Worm (Caenorhabditis elegans) whole organism, mixed stage, embryonic: ENCODE data around the gene tgt-1.

Experiments
- M03D4.4 ChIP-seq: sonication (generic microtip); optimal IDR thresholded peaks from 2 replicates; lab custom pipeline; 2017; ENCODE audit warnings: mild to moderate bottlenecking, missing genetic modification characterization, missing compliant biosample characterization
- bed-3 ChIP-seq: fragments of 200-800 bp; sonication (Bioruptor generic); optimal IDR thresholded peaks from 3 replicates; lab custom pipeline; 2018; ENCODE audit warnings: mild to moderate bottlenecking, missing genetic modification characterization, moderate library complexity, missing compliant biosample characterization
- blmp-1 ChIP-seq: fragments of 150-350 bp; optimal IDR thresholded peaks from 2 replicates; lab custom pipeline; 2014; ENCODE audit warnings: missing biosample characterization, missing genetic modification characterization
- ceh-43 ChIP-seq: fragments of 200-800 bp; sonication (Bioruptor generic); optimal IDR thresholded peaks from 2 replicates; lab custom pipeline; 2018; ENCODE audit warnings: mild to moderate bottlenecking, missing genetic modification characterization, moderate library complexity, missing compliant biosample characterization
- ceh-83 ChIP-seq: fragments of 200-800 bp; sonication (Bioruptor generic); optimal IDR thresholded peaks from 2 replicates; lab custom pipeline; 2018; ENCODE audit warnings: mild to moderate bottlenecking, missing genetic modification characterization, missing compliant biosample characterization
- ces-1 ChIP-seq: fragments of 150-350 bp; optimal IDR thresholded peaks from 2 replicates; lab custom pipeline; 2014; ENCODE audit warnings: missing biosample characterization, missing genetic modification reagents, missing genetic modification characterization
- cnd-1 ChIP-seq: fragments of 200-800 bp; sonication (Bioruptor generic); optimal IDR thresholded peaks from 2 replicates; lab custom pipeline; 2018; ENCODE audit warnings: mild to moderate bottlenecking, missing genetic modification characterization, missing compliant biosample characterization
- drap-1 ChIP-seq: fragments of 200-800 bp; sonication (Bioruptor generic); optimal IDR thresholded peaks from 3 replicates; lab custom pipeline; 2018; ENCODE audit warnings: mild to moderate bottlenecking, missing genetic modification characterization, missing compliant biosample characterization
- elt-1 ChIP-seq: sonication (generic microtip); optimal IDR thresholded peaks from 2 replicates; lab custom pipeline; 2017; ENCODE audit warnings: missing genetic modification characterization, mild to moderate bottlenecking, missing compliant biosample characterization, antibody characterized with exemption, moderate library complexity, borderline replicate concordance; ENCODE audit not compliant: insufficient read depth
- elt-3 ChIP-seq: fragments of 150-350 bp; optimal IDR thresholded peaks from 2 replicates; lab custom pipeline; 2014; ENCODE audit warnings: missing biosample characterization, missing genetic modification characterization
- flh-1 ChIP-seq: fragments of 200-800 bp; sonication (Bioruptor generic); optimal IDR thresholded peaks from 2 replicates; lab custom pipeline; 2018; ENCODE audit warnings: mild to moderate bottlenecking, missing genetic modification characterization, moderate library complexity, missing compliant biosample characterization
- ham-2 ChIP-seq: fragments of 200-800 bp; sonication (Bioruptor generic); optimal IDR thresholded peaks from 2 replicates; lab custom pipeline; 2018; ENCODE audit warnings: mild to moderate bottlenecking, missing genetic modification characterization, missing compliant biosample characterization
- hlh-1 ChIP-seq: fragments of 150-350 bp; optimal IDR thresholded peaks from 2 replicates; lab custom pipeline; 2014; ENCODE audit warnings: missing biosample characterization, missing genetic modification reagents, missing genetic modification characterization
- lin-13 ChIP-seq: fragments of 150-350 bp; optimal IDR thresholded peaks from 2 replicates; lab custom pipeline; 2014; ENCODE audit warnings: missing biosample characterization, missing genetic modification characterization
- lin-32 ChIP-seq: fragments of 200-800 bp; sonication (Bioruptor generic); optimal IDR thresholded peaks from 2 replicates; lab custom pipeline; 2018; ENCODE audit warnings: mild to moderate bottlenecking, missing genetic modification characterization, missing compliant biosample characterization
- lsy-2 ChIP-seq: fragments of 150-350 bp; optimal IDR thresholded peaks from 2 replicates; lab custom pipeline; 2014; ENCODE audit warnings: missing biosample characterization, missing genetic modification characterization
- mab-5 ChIP-seq: fragments of 150-350 bp; optimal IDR thresholded peaks from 2 replicates; lab custom pipeline; 2014; ENCODE audit warnings: missing biosample characterization, missing genetic modification characterization
- mep-1 ChIP-seq: fragments of 150-350 bp; optimal IDR thresholded peaks from 2 replicates; lab custom pipeline; 2017; ENCODE audit warnings: missing biosample characterization, missing genetic modification reagents, missing genetic modification characterization, inconsistent platforms
- mls-2 ChIP-seq: sonication (generic microtip); optimal IDR thresholded peaks from 2 replicates; lab custom pipeline; 2016; ENCODE audit warnings: mild to moderate bottlenecking, missing genetic modification characterization, moderate library complexity, missing compliant biosample characterization
- nhr-12 ChIP-seq: fragments of 150-350 bp; optimal IDR thresholded peaks from 2 replicates; lab custom pipeline; 2014; ENCODE audit warnings: missing biosample characterization, missing genetic modification characterization
- nhr-2 ChIP-seq: fragments of 150-350 bp; optimal IDR thresholded peaks from 2 replicates; lab custom pipeline; 2014; ENCODE audit warnings: missing biosample characterization, missing genetic modification characterization
- nhr-237 ChIP-seq: fragments of 150-350 bp; optimal IDR thresholded peaks from 2 replicates; lab custom pipeline; 2014; ENCODE audit warnings: missing biosample characterization, missing genetic modification characterization
- nhr-28 ChIP-seq: fragments of 150-350 bp; optimal IDR thresholded peaks from 2 replicates; lab custom pipeline; 2014; ENCODE audit warnings: missing biosample characterization, missing genetic modification characterization
- nhr-76 ChIP-seq: sonication (generic microtip); optimal IDR thresholded peaks from 2 replicates; lab custom pipeline; 2017; ENCODE audit warnings: missing biosample characterization, missing genetic modification characterization
- pha-4 ChIP-seq: fragments of 150-350 bp; optimal IDR thresholded peaks from 2 replicates; lab custom pipeline; 2018; ENCODE audit warnings: missing biosample characterization, missing genetic modification reagents, missing genetic modification characterization
- sem-2 ChIP-seq: fragments of 200-800 bp; sonication (Bioruptor generic); optimal IDR thresholded peaks from 2 replicates; lab custom pipeline; 2018; ENCODE audit warnings: mild to moderate bottlenecking, missing genetic modification characterization, missing compliant biosample characterization
- snpc-4 ChIP-seq: fragments of 150-350 bp; optimal IDR thresholded peaks from 2 replicates; lab custom pipeline; 2014; ENCODE audit warnings: missing biosample characterization, missing genetic modification characterization
- sptf-1 ChIP-seq: sonication (generic microtip); optimal IDR thresholded peaks from 2 replicates; lab custom pipeline; 2017; ENCODE audit warnings: mild to moderate bottlenecking, missing genetic modification characterization, moderate library complexity, missing compliant biosample characterization
- tbx-8 ChIP-seq: fragments of 200-800 bp; sonication (Bioruptor generic); optimal IDR thresholded peaks from 2 replicates; lab custom pipeline; 2018; ENCODE audit warnings: mild to moderate bottlenecking, missing genetic modification characterization, moderate library complexity, missing compliant biosample characterization
- unc-120 ChIP-seq: sonication (generic microtip); optimal IDR thresholded peaks from 2 replicates; lab custom pipeline; 2017; ENCODE audit warnings: missing genetic modification characterization, missing compliant biosample characterization; ENCODE audit not compliant: poor library complexity, severe bottlenecking
- unc-39 ChIP-seq: fragments of 150-350 bp; optimal IDR thresholded peaks from 2 replicates; lab custom pipeline; 2014; ENCODE audit warnings: missing biosample characterization, missing genetic modification characterization
- unc-62 ChIP-seq: fragments of 150-350 bp; optimal IDR thresholded peaks from 2 replicates; lab custom pipeline; 2014; ENCODE audit warnings: missing biosample characterization, missing genetic modification reagents, missing genetic modification characterization
- ztf-11 ChIP-seq: fragments of 150-350 bp; optimal IDR thresholded peaks from 2 replicates; lab custom pipeline; 2014; ENCODE audit warnings: missing biosample characterization, missing genetic modification characterization

Gene tgt-1

ce11 chrIV:11959573-11959972 is at the start of gene tgt-1:
Gene tgt-1, minus strand, starts transcription at chrIV:11959804.
- TF ChIP-seq elt-1 (tag; lab: Kevin White, UChicago) (no peak), nhr-237 (tag; lab: Kevin White, UChicago) (no peak), mep-1 (tag; lab: Kevin White, UChicago) (no peak), snpc-4 (tag; lab: Kevin White, UChicago) (no peak), unc-62 (no peak), M03D4.4 (tag; lab: Kevin White, UChicago) (no peak), pha-4 (tag; lab: Kevin White, UChicago) (no peak), nhr-2 (no peak), nhr-76 (tag; lab: Kevin White, UChicago) (no peak)

- TF ChIP-seq lin-13 (tag; lab: Kevin White, UChicago) (no peak), flh-1 (GFP tag; lab: Kevin White, UChicago) (no peak), sem-2 (no peak), cnd-1 (tag; lab: Kevin White, UChicago) (no peak), sptf-1 (tag; lab: Kevin White, UChicago) (no peak), nhr-76 (tag; lab: Kevin White, UChicago) (no peak), tbx-8 (GFP tag; lab: Kevin White, UChicago) (no peak), blmp-1 (tag; lab: Kevin White, UChicago) (no peak), nhr-12 (tag; lab: Kevin White, UChicago) (no peak), ces-1 (GFP tag; lab: Kevin White, UChicago) (no peak), M03D4.4 (tag; lab: Kevin White, UChicago) (no peak), unc-62 (no peak), mab-5 (tag; lab: Kevin White, UChicago) (no peak), unc-39 (tag; lab: Kevin White, UChicago) (no peak), snpc-4 (tag; lab: Kevin White, UChicago) (no peak), hlh-1 (tag; lab: Kevin White, UChicago) (no peak)
These were observed 49.6 kb upstream of the tgt-1 start for ce11 chrIV:12009046-12009674.

- TF ChIP-seq pha-4 (tag; lab: Kevin White, UChicago) (no peak), sptf-1 (tag; lab: Kevin White, UChicago) (no peak), ceh-43 (GFP tag; lab: Kevin White, UChicago) (no peak), elt-1 (tag; lab: Kevin White, UChicago) (no peak), lsy-2 (tag; lab: Kevin White, UChicago) (no peak), mls-2 (tag; lab: Kevin White, UChicago) (no peak), ces-1 (GFP tag; lab: Kevin White, UChicago) (no peak), nhr-2 (no peak), sem-2 (no peak), ceh-83 (GFP tag; lab: Kevin White, UChicago) (no peak), ham-2 (GFP tag; lab: Kevin White, UChicago) (no peak), mep-1 (tag; lab: Kevin White, UChicago) (no peak)
These were observed 45.6 kb upstream of the tgt-1 start for ce11 chrIV:12005090-12005770.

ce11 chrIV:11986407-11986806 is 26.8 kb upstream of the tgt-1 start:
- TF ChIP-seq lin-32 (GFP tag; lab: Kevin White, UChicago) = no peak
- no peak for TF ChIP-seq unc-62
- TF ChIP-seq unc-120 (tag; lab: Kevin White, UChicago) = no peak
- TF ChIP-seq ztf-11 = no peak
- TF ChIP-seq ham-2 (GFP tag; lab: Kevin White, UChicago) = no peak
- no peak for TF ChIP-seq nhr-28 (tag; lab: Kevin White, UChicago)
- no peak for TF ChIP-seq blmp-1 (tag; lab: Kevin White, UChicago)
- no peak for TF ChIP-seq elt-3 (tag; lab: Kevin White, UChicago)
- no peak for TF ChIP-seq unc-39 (tag; lab: Kevin White, UChicago)
- no peak for TF ChIP-seq nhr-76 (tag; lab: Kevin White, UChicago)
- no peak for TF ChIP-seq drap-1 (GFP tag; lab: Kevin White, UChicago)
- no peak for TF ChIP-seq M03D4.4 (tag; lab: Kevin White, UChicago)
- no peak for TF ChIP-seq sptf-1 (tag; lab: Kevin White, UChicago)
- no peak for TF ChIP-seq ces-1 (GFP tag; lab: Kevin White, UChicago)
- no peak for TF ChIP-seq bed-3
- no peak for TF ChIP-seq tbx-8 (GFP tag; lab: Kevin White, UChicago)
- TF ChIP-seq nhr-237 (tag; lab: Kevin White, UChicago) = no peak
- no peak for TF ChIP-seq snpc-4 (tag; lab: Kevin White, UChicago)
- TF ChIP-seq, all 35 proteins: peak for 0
